Fruit fly (Drosophila melanogaster) whole organism, embryonic: ENCODE data around the gene CG43137.

Experiments used
- Abd-B ChIP-seq: fragments of 200-800 bp; sonication (Bioruptor generic); optimal IDR thresholded peaks from 2 replicates; lab custom pipeline; 2018; ENCODE audit warnings: missing biosample characterization, mild to moderate bottlenecking, missing genetic modification characterization, moderate library complexity
- Asciz ChIP-seq: fragments of 200-800 bp; sonication (Bioruptor generic); optimal IDR thresholded peaks from 2 replicates; lab custom pipeline; 2017; ENCODE audit warnings: missing biosample characterization, mild to moderate bottlenecking, missing genetic modification characterization, missing genetic modification reagents
- CG17912 ChIP-seq: fragments of 200-800 bp; sonication (Bioruptor generic); optimal IDR thresholded peaks from 2 replicates; lab custom pipeline; 2018; ENCODE audit warnings: missing biosample characterization, mild to moderate bottlenecking, missing genetic modification characterization
- CG2875 ChIP-seq: fragments of 200-800 bp; sonication (Bioruptor generic); optimal IDR thresholded peaks from 2 replicates; lab custom pipeline; 2017; ENCODE audit warnings: missing biosample characterization, mild to moderate bottlenecking, missing genetic modification characterization, missing genetic modification reagents
- CG31224 ChIP-seq: fragments of 200-800 bp; sonication (Bioruptor generic); IDR thresholded peaks from 2 replicates; pipeline ENCODE4 v1.3.6; 2022; ENCODE audit warnings: missing biosample characterization, missing genetic modification characterization
- CG31365 ChIP-seq: fragments of 200-800 bp; sonication (Bioruptor generic); optimal IDR thresholded peaks from 2 replicates; lab custom pipeline; 2018; ENCODE audit warnings: missing biosample characterization, mild to moderate bottlenecking, missing genetic modification characterization
- CG32532 ChIP-seq: fragments of 200-800 bp; sonication (Bioruptor generic); IDR thresholded peaks from 2 replicates; pipeline ENCODE4 v1.3.6; 2022; ENCODE audit warnings: missing biosample characterization, missing genetic modification characterization
- CG32772 ChIP-seq: fragments of 200-800 bp; sonication (Bioruptor generic); IDR thresholded peaks from 2 replicates; pipeline ENCODE4 v1.3.6; 2022; ENCODE audit warnings: missing biosample characterization, missing genetic modification characterization
- CG4328 ChIP-seq: fragments of 200-800 bp; sonication (Bioruptor generic); optimal IDR thresholded peaks from 3 replicates; lab custom pipeline; 2017; ENCODE audit warnings: missing biosample characterization, missing genetic modification reagents, missing genetic modification characterization
- CG4424 ChIP-seq: fragments of 200-800 bp; sonication (Bioruptor generic); optimal IDR thresholded peaks from 3 replicates; lab custom pipeline; 2016; ENCODE audit warnings: missing biosample characterization, missing genetic modification characterization
- CG6765 ChIP-seq: fragments of 200-800 bp; sonication (Bioruptor generic); optimal IDR thresholded peaks from 3 replicates; lab custom pipeline; 2017; ENCODE audit warnings: missing biosample characterization, mild to moderate bottlenecking, missing genetic modification characterization
- CG8290 ChIP-seq, 3 experiments: fragments of 200-800 bp; sonication (Bioruptor generic); optimal IDR thresholded peaks; 2 replicates each; lab custom pipeline; 2016 to 2019; ENCODE audit warnings: missing biosample characterization in 3 of 3, missing genetic modification characterization in 3 of 3, mild to moderate bottlenecking in 2 of 3, moderate library complexity in 1 of 3
- CG9437 ChIP-seq: fragments of 200-800 bp; sonication (Bioruptor generic); optimal IDR thresholded peaks from 2 replicates; lab custom pipeline; 2018; ENCODE audit warnings: missing biosample characterization, mild to moderate bottlenecking, missing genetic modification characterization
- CHES-1-like ChIP-seq: fragments of 200-800 bp; sonication (Bioruptor generic); optimal IDR thresholded peaks from 2 replicates; lab custom pipeline; 2016; ENCODE audit warnings: missing biosample characterization, missing genetic modification characterization
- CkIIα-i1 ChIP-seq: fragments of 200-800 bp; sonication (Bioruptor generic); IDR thresholded peaks from 2 replicates; pipeline ENCODE4 v1.3.6; 2022; ENCODE audit warnings: missing biosample characterization, missing genetic modification characterization
- CrebB ChIP-seq: fragments of 200-800 bp; sonication (Bioruptor generic); optimal IDR thresholded peaks from 3 replicates; lab custom pipeline; 2018; ENCODE audit warnings: missing biosample characterization, mild to moderate bottlenecking, missing genetic modification characterization
- D19B ChIP-seq: fragments of 200-800 bp; sonication (Bioruptor generic); optimal IDR thresholded peaks from 2 replicates; lab custom pipeline; 2017; ENCODE audit warnings: missing biosample characterization, mild to moderate bottlenecking, missing genetic modification characterization
- Dip3 ChIP-seq: fragments of 200-800 bp; sonication (Bioruptor generic); optimal IDR thresholded peaks from 3 replicates; lab custom pipeline; 2016; ENCODE audit warnings: missing biosample characterization, missing genetic modification characterization
- Doc2 ChIP-seq: fragments of 200-800 bp; sonication (Bioruptor generic); IDR thresholded peaks from 2 replicates; pipeline ENCODE4 v1.3.6; 2022; ENCODE audit warnings: missing biosample characterization, missing genetic modification characterization
- E2f2 ChIP-seq: fragments of 200-800 bp; sonication (Bioruptor generic); IDR thresholded peaks from 2 replicates; pipeline ENCODE4 v1.3.6; 2022; ENCODE audit warnings: missing biosample characterization, missing genetic modification characterization
- Elba2 ChIP-seq: fragments of 200-800 bp; sonication (Bioruptor generic); optimal IDR thresholded peaks from 3 replicates; lab custom pipeline; 2016; ENCODE audit warnings: missing biosample characterization, missing genetic modification characterization
- Hand ChIP-seq: fragments of 200-800 bp; sonication (Bioruptor generic); optimal IDR thresholded peaks from 2 replicates; lab custom pipeline; 2017; ENCODE audit warnings: mild to moderate bottlenecking, missing biosample characterization, missing genetic modification reagents, missing genetic modification characterization
- Hr3 ChIP-seq: fragments of 200-800 bp; sonication (Bioruptor generic); optimal IDR thresholded peaks from 3 replicates; lab custom pipeline; 2016; ENCODE audit warnings: missing biosample characterization, missing genetic modification characterization
- Kr ChIP-seq: fragments of 200-800 bp; sonication (Bioruptor generic); optimal IDR thresholded peaks from 2 replicates; lab custom pipeline; 2017; ENCODE audit warnings: missing biosample characterization, mild to moderate bottlenecking, missing genetic modification characterization
- MBD-R2 ChIP-seq: fragments of 200-800 bp; sonication (Bioruptor generic); IDR thresholded peaks from 2 replicates; pipeline ENCODE4 v1.3.6; 2022; ENCODE audit warnings: missing biosample characterization, missing genetic modification characterization
- MESR4 ChIP-seq: fragments of 200-800 bp; sonication (Bioruptor generic); optimal IDR thresholded peaks from 2 replicates; lab custom pipeline; 2018; ENCODE audit warnings: missing biosample characterization, mild to moderate bottlenecking, missing genetic modification characterization, moderate library complexity
- Mad ChIP-seq: fragments of 200-800 bp; sonication (Bioruptor generic); optimal IDR thresholded peaks from 2 replicates; lab custom pipeline; 2016; ENCODE audit warnings: missing biosample characterization, missing genetic modification characterization
- NC2β ChIP-seq: fragments of 200-800 bp; sonication (Bioruptor generic); optimal IDR thresholded peaks from 2 replicates; lab custom pipeline; 2016; ENCODE audit warnings: missing biosample characterization, missing genetic modification characterization
- Pdp1 ChIP-seq, 2 experiments: fragments of 200-800 bp; sonication (Bioruptor generic); optimal IDR thresholded peaks; 3 replicates each; lab custom pipeline; 2016; ENCODE audit warnings: missing biosample characterization in 2 of 2, missing genetic modification characterization in 2 of 2, mild to moderate bottlenecking in 1 of 2, moderate library complexity in 1 of 2
- Rx ChIP-seq: fragments of 200-800 bp; sonication (Bioruptor generic); IDR thresholded peaks from 2 replicates; pipeline ENCODE4 v1.3.6; 2022; ENCODE audit warnings: missing biosample characterization, missing genetic modification characterization
- Sry-δ ChIP-seq: fragments of 200-800 bp; sonication (Bioruptor generic); optimal IDR thresholded peaks from 2 replicates; lab custom pipeline; 2016; ENCODE audit warnings: missing biosample characterization, missing genetic modification characterization
- Usf ChIP-seq: fragments of 200-800 bp; sonication (Bioruptor generic); optimal IDR thresholded peaks from 2 replicates; lab custom pipeline; 2017; ENCODE audit warnings: missing genotype, missing biosample characterization, missing genetic modification characterization
- ab ChIP-seq: fragments of 200-800 bp; sonication (Bioruptor generic); optimal IDR thresholded peaks from 2 replicates; lab custom pipeline; 2016; ENCODE audit warnings: missing biosample characterization, missing genetic modification characterization
- dpn ChIP-seq, 2 experiments: fragments of 200-800 bp; sonication (Bioruptor generic); optimal IDR thresholded peaks; 3 replicates each; lab custom pipeline; 2016; ENCODE audit warnings: missing biosample characterization in 2 of 2, missing genetic modification characterization in 2 of 2
- esg ChIP-seq: fragments of 200-800 bp; sonication (Bioruptor generic); conservative IDR thresholded peaks from 2 replicates; pipeline ENCODE4 v1.3.6; 2022; ENCODE audit warnings: missing biosample characterization, missing genetic modification characterization
- fd64A ChIP-seq: fragments of 200-800 bp; sonication (Bioruptor generic); optimal IDR thresholded peaks from 3 replicates; lab custom pipeline; 2018; ENCODE audit warnings: missing biosample characterization, mild to moderate bottlenecking, missing genetic modification characterization
- ftz-f1 ChIP-seq: fragments of 200-800 bp; sonication (Bioruptor generic); optimal IDR thresholded peaks from 2 replicates; lab custom pipeline; 2016; ENCODE audit warnings: missing biosample characterization, missing genetic modification characterization
- grau ChIP-seq: fragments of 200-800 bp; optimal IDR thresholded peaks from 3 replicates; lab custom pipeline; 2019; ENCODE audit warnings: missing biosample characterization, mild to moderate bottlenecking, missing genetic modification characterization, moderate library complexity
- hbn ChIP-seq: fragments of 200-800 bp; sonication (Bioruptor generic); IDR thresholded peaks from 2 replicates; pipeline ENCODE4 v1.3.6; 2022; ENCODE audit warnings: missing biosample characterization, missing genetic modification characterization; ENCODE audit not compliant: partially characterized antibody
- her ChIP-seq: fragments of 200-800 bp; sonication (Bioruptor generic); optimal IDR thresholded peaks from 2 replicates; lab custom pipeline; 2016; ENCODE audit warnings: missing biosample characterization, missing genetic modification characterization
- kah ChIP-seq: fragments of 200-800 bp; sonication (Bioruptor generic); optimal IDR thresholded peaks from 2 replicates; lab custom pipeline; 2018; ENCODE audit warnings: missing biosample characterization, mild to moderate bottlenecking, missing genetic modification characterization
- mirr ChIP-seq: fragments of 200-800 bp; sonication (Bioruptor generic); optimal IDR thresholded peaks from 3 replicates; lab custom pipeline; 2018; ENCODE audit warnings: missing biosample characterization, mild to moderate bottlenecking, missing genetic modification characterization
- nerfin-1 ChIP-seq: fragments of 200-800 bp; sonication (Bioruptor generic); optimal IDR thresholded peaks from 3 replicates; lab custom pipeline; 2019; ENCODE audit warnings: missing biosample characterization, mild to moderate bottlenecking, missing genetic modification characterization, moderate library complexity
- pzg ChIP-seq: fragments of 200-800 bp; sonication (Bioruptor generic); optimal IDR thresholded peaks from 3 replicates; lab custom pipeline; 2018; ENCODE audit warnings: missing biosample characterization, mild to moderate bottlenecking, missing genetic modification characterization, moderate library complexity
- ranshi ChIP-seq: fragments of 200-800 bp; sonication (Bioruptor generic); IDR thresholded peaks from 2 replicates; pipeline ENCODE4 v1.3.6; 2022; ENCODE audit warnings: missing biosample characterization, missing genetic modification characterization
- scrt ChIP-seq: fragments of 200-800 bp; sonication (Bioruptor generic); optimal IDR thresholded peaks from 2 replicates; lab custom pipeline; 2018; ENCODE audit warnings: missing biosample characterization, mild to moderate bottlenecking, missing genetic modification characterization, moderate library complexity
- twi ChIP-seq: fragments of 200-800 bp; optimal IDR thresholded peaks from 2 replicates; lab custom pipeline; 2019; ENCODE audit warnings: missing biosample characterization, mild to moderate bottlenecking, missing genetic modification characterization, moderate library complexity
- unc-4 ChIP-seq: fragments of 200-800 bp; sonication (Bioruptor generic); IDR thresholded peaks from 2 replicates; pipeline ENCODE4 v1.3.6; 2022; ENCODE audit warnings: missing biosample characterization, missing genetic modification characterization; ENCODE audit not compliant: partially characterized antibody
- zfh1 ChIP-seq: fragments of 200-800 bp; sonication (Bioruptor generic); IDR thresholded peaks from 3 replicates; pipeline ENCODE4 v1.3.6; 2022; ENCODE audit warnings: missing biosample characterization, missing genetic modification characterization

Gene CG43137

dm6 chrX:5907916-5908315 lies 43.0 kb upstream of the CG43137 start, which contains the start of gene CG12236 (continued):
- peak; percentile 46 for TF ChIP-seq CG31224 (GFP tag; lab: Robert Waterston, UW)
- peak; percentile 21 for TF ChIP-seq Hr3 (GFP tag; lab: Kevin White, UChicago)
- no peak for TF ChIP-seq CG9437 (GFP tag; lab: Kevin White, UChicago)
- peak; percentile 2 to 43 for TF ChIP-seq Pdp1 (GFP tag; optimal IDR thresholded peaks at IDR 0.05; lab: Kevin White, UChicago)
- no peak for TF ChIP-seq scrt (GFP tag; lab: Kevin White, UChicago)
- TF ChIP-seq Elba2 (GFP tag; lab: Kevin White, UChicago): peak; percentile 72
- TF ChIP-seq Rx (GFP tag; lab: Robert Waterston, UW): no peak
- peak; percentile 68 for TF ChIP-seq CG17912 (GFP tag; lab: Kevin White, UChicago)
- no peak for TF ChIP-seq CG2875 (GFP tag; lab: Kevin White, UChicago)
- TF ChIP-seq CG31365 (tag; lab: Kevin White, UChicago): peak; percentile 9
- peak; percentile 88 for TF ChIP-seq MBD-R2
- TF ChIP-seq CG32772: no peak
- TF ChIP-seq ftz-f1 (GFP tag; lab: Kevin White, UChicago): peak; percentile 77
- TF ChIP-seq CG4328 (GFP tag; lab: Kevin White, UChicago): peak; percentile 16
- peak; percentile 69 for TF ChIP-seq Sry-δ (GFP tag; lab: Kevin White, UChicago)
- no peak for TF ChIP-seq D19B (GFP tag; lab: Kevin White, UChicago)
- no peak for TF ChIP-seq fd64A (GFP tag; lab: Kevin White, UChicago)
- peak; percentile 75 for TF ChIP-seq CG8290 (GFP tag; optimal IDR thresholded peaks at IDR 0.05; lab: Kevin White, UChicago)
- peak in 1 of 2 experiments; percentile 83 for TF ChIP-seq CG8290 (tag; optimal IDR thresholded peaks at IDR 0.05; lab: Kevin White, UChicago)
- peak; percentile 42; the same call in 1 of the 2 replicates for TF ChIP-seq unc-4 (GFP tag; lab: Robert Waterston, UW)
- TF ChIP-seq Usf (GFP tag; lab: Kevin White, UChicago): peak; percentile 5
- TF ChIP-seq NC2β (GFP tag; lab: Kevin White, UChicago): peak; percentile 17
- peak; percentile 59 for TF ChIP-seq kah (GFP tag; lab: Kevin White, UChicago)
- TF ChIP-seq CrebB: peak; percentile 62
- peak; percentile 25 to 59 for TF ChIP-seq dpn (GFP tag; optimal IDR thresholded peaks at IDR 0.05; lab: Kevin White, UChicago)
- no peak for TF ChIP-seq Asciz (GFP tag; lab: Kevin White, UChicago)
- TF ChIP-seq CHES-1-like (GFP tag; lab: Kevin White, UChicago): peak; percentile 75
- peak; percentile 39 for TF ChIP-seq mirr (GFP tag; lab: Kevin White, UChicago)
- TF ChIP-seq nerfin-1: peak; percentile 4
- no peak for TF ChIP-seq Abd-B (GFP tag; lab: Kevin White, UChicago)
- TF ChIP-seq ranshi: peak; percentile 42; the same call in 1 of the 2 replicates
- TF ChIP-seq Dip3 (GFP tag; lab: Kevin White, UChicago): peak; percentile 34
- TF ChIP-seq grau (tag; lab: Kevin White, UChicago): peak; percentile 51
- TF ChIP-seq CG4424 (GFP tag; lab: Kevin White, UChicago): peak; percentile 27
- 0 out of 2 replicates have a peak, but pooled peaks have one; percentile 14 for TF ChIP-seq hbn (GFP tag; lab: Robert Waterston, UW)
- no peak for TF ChIP-seq esg
- peak; percentile 69 for TF ChIP-seq CG32532
- TF ChIP-seq pzg (GFP tag; lab: Kevin White, UChicago): peak; percentile 97
- TF ChIP-seq CkIIα-i1 (GFP tag; lab: Robert Waterston, UW): no peak
- peak; percentile 59; the same call in 2 of the 3 replicates for TF ChIP-seq zfh1 (GFP tag; lab: Robert Waterston, UW)
- TF ChIP-seq Kr: no peak
- TF ChIP-seq Mad (GFP tag; lab: Kevin White, UChicago): peak; percentile 4
- TF ChIP-seq Doc2 (GFP tag; lab: Robert Waterston, UW): no peak
- peak; percentile 56 for TF ChIP-seq her (GFP tag; lab: Kevin White, UChicago)
- no peak for TF ChIP-seq ab
- TF ChIP-seq MESR4: peak; percentile 90
- peak; percentile 28 for TF ChIP-seq twi (tag; lab: Kevin White, UChicago)
- TF ChIP-seq CG6765 (GFP tag; lab: Kevin White, UChicago): peak; percentile 55
- TF ChIP-seq E2f2 (GFP tag; lab: Robert Waterston, UW): peak; percentile 98
- no peak for TF ChIP-seq Hand (GFP tag; lab: Kevin White, UChicago)
